Fruit fly (Drosophila melanogaster) whole organism, adult: ENCODE measurements around the gene BobA.

Source experiments
- CG11617 ChIP-seq: fragments of 200-800 bp; sonication (Bioruptor generic); optimal IDR thresholded peaks from 2 replicates; lab custom pipeline; 2017; ENCODE audit warnings: mild to moderate bottlenecking, missing biosample characterization, missing genetic modification reagents, missing genetic modification characterization
- CG5204 ChIP-seq: fragments of 200-800 bp; sonication (Bioruptor generic); optimal IDR thresholded peaks from 2 replicates; lab custom pipeline; 2016; ENCODE audit warnings: missing biosample characterization, missing genetic modification characterization
- CG7045 ChIP-seq: fragments of 200-800 bp; sonication (Bioruptor generic); optimal IDR thresholded peaks from 2 replicates; lab custom pipeline; 2017; ENCODE audit warnings: missing biosample characterization, mild to moderate bottlenecking, missing genetic modification characterization
- Mnt ChIP-seq: fragments of 200-800 bp; sonication (Bioruptor generic); optimal IDR thresholded peaks from 2 replicates; lab custom pipeline; 2016; ENCODE audit warnings: missing biosample characterization, mild to moderate bottlenecking, missing genetic modification characterization
- bab1 ChIP-seq: fragments of 200-800 bp; sonication (Bioruptor generic); optimal IDR thresholded peaks from 3 replicates; lab custom pipeline; 2019; ENCODE audit warnings: missing biosample characterization, mild to moderate bottlenecking, missing genetic modification characterization, moderate library complexity
- cnc ChIP-seq, 2 experiments: fragments of >200 bp; optimal IDR thresholded peaks; 2 replicates each; lab custom pipeline; 2017
- kay ChIP-seq: fragments of 200-800 bp; sonication (Bioruptor generic); peaks from one replicate; lab custom pipeline; 2016; ENCODE audit warnings: missing biosample characterization, missing genetic modification characterization, borderline replicate concordance
- pad ChIP-seq: fragments of 200-800 bp; sonication (Bioruptor generic); optimal IDR thresholded peaks from 3 replicates; lab custom pipeline; 2017; ENCODE audit warnings: missing biosample characterization, missing genetic modification characterization, mild to moderate bottlenecking, moderate library complexity, missing genetic modification reagents
- tj ChIP-seq: fragments of 200-800 bp; sonication (Bioruptor generic); optimal IDR thresholded peaks from 3 replicates; lab custom pipeline; 2017; ENCODE audit warnings: missing biosample characterization, mild to moderate bottlenecking, missing genetic modification characterization, moderate library complexity
- toe ChIP-seq: fragments of 200-800 bp; sonication (Bioruptor generic); optimal IDR thresholded peaks from 2 replicates; lab custom pipeline; 2016; ENCODE audit warnings: missing biosample characterization, missing genetic modification characterization

DNA sequence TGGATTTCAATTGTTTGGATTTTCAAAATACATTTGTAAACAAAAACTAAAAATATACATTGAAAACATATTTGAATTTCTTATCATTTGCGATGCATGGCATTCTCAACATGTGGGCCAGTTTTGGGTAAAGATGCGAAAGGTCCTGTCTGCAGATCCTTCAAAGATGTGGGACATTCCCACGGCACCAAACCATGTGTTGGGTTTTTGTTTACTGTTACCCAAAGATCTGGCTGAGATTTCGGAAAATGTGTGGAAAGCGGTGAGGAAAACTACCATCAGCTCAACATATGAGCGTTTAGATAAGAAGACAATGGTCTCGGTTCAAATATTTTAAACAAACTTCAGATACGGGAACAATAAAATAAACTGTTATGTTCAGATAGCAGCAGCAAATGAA lies 30.1 kb upstream of the BobA start:
- TF ChIP-seq CG11617 (GFP tag; lab: Kevin White, UChicago) (no peak), CG7045 (GFP tag; lab: Kevin White, UChicago) (no peak), cnc (optimal IDR thresholded peaks at IDR 0.05; lab: Kevin White, UChicago) (no peak), CG5204 (GFP tag; lab: Kevin White, UChicago) (no peak), pad (GFP tag; lab: Kevin White, UChicago) (no peak), bab1 (no peak), toe (no peak), Mnt (GFP tag; lab: Kevin White, UChicago) (no peak), kay (GFP tag; lab: Kevin White, UChicago) (no peak), tj (GFP tag; lab: Kevin White, UChicago) (no peak)
